2 worm cellular contexts compared by ENCODE assay signal in the genomic region with DNA sequence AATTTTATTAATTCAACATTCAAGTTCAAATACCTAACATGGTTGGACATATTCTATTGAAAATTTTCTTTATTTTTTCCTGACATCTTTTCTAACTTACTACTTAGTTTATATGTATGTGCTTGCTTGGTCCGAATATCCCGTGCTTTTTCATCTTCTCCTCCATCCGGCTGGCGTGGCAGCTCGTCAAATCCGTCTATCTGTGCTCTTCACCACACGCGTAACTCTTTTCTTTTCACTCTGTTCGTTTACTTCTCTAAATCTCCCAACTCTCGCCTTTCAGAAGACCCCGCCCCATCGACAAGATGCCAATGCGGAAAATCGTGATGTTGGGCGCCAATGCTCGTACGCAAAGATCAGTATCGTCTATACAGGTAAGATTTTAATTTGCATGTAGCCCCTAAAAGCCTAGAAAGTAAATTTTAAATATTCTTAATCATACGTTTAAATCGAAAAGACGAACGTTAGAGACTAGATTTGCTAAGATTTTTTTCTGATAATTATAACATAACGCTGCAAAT.
TF ChIP-seq lines count a peak whose summit lies in the region.

No protein-coding gene starts in this region.

TF ChIP-seq in whole organism, L1 larva, 84 proteins besides CTCF, POLR2A, EP300 and RAD21 (continued from another document):
- TF ChIP-seq vab-15 (tag; optimal IDR thresholded peaks at IDR 0.05; lab: Kevin White, UChicago): no peak
- TF ChIP-seq nhr-77 (tag; optimal IDR thresholded peaks at IDR 0.05; lab: Kevin White, UChicago): no peak
- TF ChIP-seq snu-23 (GFP tag; optimal IDR thresholded peaks at IDR 0.05; lab: Kevin White, UChicago): peak; percentile 1
- no peak for TF ChIP-seq ceh-8 (GFP tag; optimal IDR thresholded peaks at IDR 0.05; lab: Kevin White, UChicago)
- no peak for TF ChIP-seq pqm-1 (tag; optimal IDR thresholded peaks at IDR 0.05; lab: Kevin White, UChicago)
- TF ChIP-seq aly-2 (tag; optimal IDR thresholded peaks at IDR 0.05; lab: Kevin White, UChicago): no peak
- peak; percentile 11 for TF ChIP-seq swsn-7 (tag; optimal IDR thresholded peaks at IDR 0.05; lab: Kevin White, UChicago)
- TF ChIP-seq efl-1 (optimal IDR thresholded peaks at IDR 0.05; lab: Kevin White, UChicago): peak in 1 of 2 experiments; percentile 24
- peak; percentile 14 to 16 for TF ChIP-seq efl-1 (GFP tag; optimal IDR thresholded peaks at IDR 0.05 in 1 of 2; lab: Kevin White, UChicago)
- peak; percentile 27 for TF ChIP-seq nhr-71 (tag; optimal IDR thresholded peaks at IDR 0.05; lab: Kevin White, UChicago)
- TF ChIP-seq nhr-90 (tag; optimal IDR thresholded peaks at IDR 0.05; lab: Kevin White, UChicago; ENCODE audit: poor library complexity): no peak

TF ChIP-seq in whole organism, L2 larva, 48 proteins besides CTCF, POLR2A, EP300 and RAD21 (continued from another document):
- TF ChIP-seq crh-2 (tag; optimal IDR thresholded peaks at IDR 0.05; lab: Kevin White, UChicago): peak; percentile 52
